Fruit fly (Drosophila melanogaster) whole organism, pupa: ENCODE measurements around the gene Pgant2.
A peak's percentile ranks its signal among the peaks of the same experiment; 100 is the strongest.

Experiments used
- CG12605 ChIP-seq: fragments of 200-800 bp; sonication (Bioruptor generic); IDR thresholded peaks from 2 replicates; pipeline ENCODE4 v1.3.6; 2022; ENCODE audit warnings: missing biosample characterization, missing genetic modification characterization
- CG13204 ChIP-seq: fragments of 200-800 bp; sonication (Bioruptor generic); optimal IDR thresholded peaks from 2 replicates; lab custom pipeline; 2018; ENCODE audit warnings: missing biosample characterization, mild to moderate bottlenecking, missing genetic modification characterization, moderate library complexity
- CG15710 ChIP-seq: fragments of 200-800 bp; sonication (Bioruptor generic); optimal IDR thresholded peaks from 2 replicates; lab custom pipeline; 2018; ENCODE audit warnings: missing biosample characterization, mild to moderate bottlenecking, missing genetic modification characterization, moderate library complexity
- CG32121 ChIP-seq: fragments of 200-800 bp; sonication (Bioruptor generic); IDR thresholded peaks from 2 replicates; pipeline ENCODE4 v1.3.6; 2022; ENCODE audit warnings: missing biosample characterization, missing genetic modification characterization
- CG34367 ChIP-seq: fragments of 200-800 bp; sonication (Bioruptor generic); optimal IDR thresholded peaks from 2 replicates; lab custom pipeline; 2018; ENCODE audit warnings: missing biosample characterization, mild to moderate bottlenecking, missing genetic modification characterization
- CG8159 ChIP-seq: fragments of 200-800 bp; sonication (Bioruptor generic); optimal IDR thresholded peaks from 3 replicates; lab custom pipeline; 2018; ENCODE audit warnings: missing biosample characterization, mild to moderate bottlenecking, missing genetic modification characterization, moderate library complexity
- CG9948 ChIP-seq: fragments of 200-800 bp; sonication (Bioruptor generic); optimal IDR thresholded peaks from 2 replicates; lab custom pipeline; 2018; ENCODE audit warnings: missing biosample characterization, mild to moderate bottlenecking, missing genetic modification characterization, moderate library complexity
- D1 ChIP-seq: fragments of 200-800 bp; sonication (Bioruptor generic); optimal IDR thresholded peaks from 2 replicates; lab custom pipeline; 2018; ENCODE audit warnings: missing biosample characterization, mild to moderate bottlenecking, missing genetic modification characterization, moderate library complexity
- EcR ChIP-seq: fragments of 200-800 bp; sonication (Bioruptor generic); optimal IDR thresholded peaks from 3 replicates; lab custom pipeline; 2019; ENCODE audit warnings: missing biosample characterization, missing genetic modification characterization, mild to moderate bottlenecking, moderate library complexity, missing genetic modification reagents
- Snoo ChIP-seq: fragments of 200-800 bp; sonication (Bioruptor generic); optimal IDR thresholded peaks from 3 replicates; lab custom pipeline; 2017; ENCODE audit warnings: missing biosample characterization, mild to moderate bottlenecking, missing genetic modification characterization, inconsistent platforms
- fd96Ca ChIP-seq: fragments of 200-800 bp; sonication (Bioruptor generic); IDR thresholded peaks from 3 replicates; pipeline ENCODE4 v1.3.6; 2022; ENCODE audit warnings: missing biosample characterization, missing genetic modification characterization

- TF ChIP-seq D1 (tag; lab: Kevin White, UChicago) (peak; percentile 97), Snoo (tag; lab: Kevin White, UChicago) (peak; percentile 99), CG9948 (peak; percentile 99), EcR (GFP tag; lab: Kevin White, UChicago) (peak; percentile 71), CG13204 (GFP tag; lab: Kevin White, UChicago) (peak; percentile 93), CG32121 (GFP tag; lab: Robert Waterston, UW) (peak; percentile 99), fd96Ca (GFP tag; lab: Robert Waterston, UW) (peak; percentile 96), CG34367 (tag; lab: Kevin White, UChicago) (peak; percentile 96), CG8159 (tag; lab: Kevin White, UChicago) (peak; percentile 98), CG15710 (tag; lab: Kevin White, UChicago) (peak; percentile 98), CG12605 (peak; percentile 96)
These were observed 71.7 kb downstream of the Pgant2 start, which contains the start of gene E23 for dm6 chr2L:3354642-3355380.
